Worm (Caenorhabditis elegans) whole organism, mixed stage, embryonic: ENCODE data around the gene enpl-1.

Experiments used
- ceh-83 ChIP-seq: fragments of 200-800 bp; sonication (Bioruptor generic); optimal IDR thresholded peaks from 2 replicates; lab custom pipeline; 2018; ENCODE audit warnings: mild to moderate bottlenecking, missing genetic modification characterization, missing compliant biosample characterization
- elt-3 ChIP-seq: fragments of 150-350 bp; optimal IDR thresholded peaks from 2 replicates; lab custom pipeline; 2014; ENCODE audit warnings: missing biosample characterization, missing genetic modification characterization
- hlh-1 ChIP-seq: fragments of 150-350 bp; optimal IDR thresholded peaks from 2 replicates; lab custom pipeline; 2014; ENCODE audit warnings: missing biosample characterization, missing genetic modification reagents, missing genetic modification characterization
- lin-13 ChIP-seq: fragments of 150-350 bp; optimal IDR thresholded peaks from 2 replicates; lab custom pipeline; 2014; ENCODE audit warnings: missing biosample characterization, missing genetic modification characterization
- nhr-12 ChIP-seq: fragments of 150-350 bp; optimal IDR thresholded peaks from 2 replicates; lab custom pipeline; 2014; ENCODE audit warnings: missing biosample characterization, missing genetic modification characterization
- nhr-237 ChIP-seq: fragments of 150-350 bp; optimal IDR thresholded peaks from 2 replicates; lab custom pipeline; 2014; ENCODE audit warnings: missing biosample characterization, missing genetic modification characterization
- unc-62 ChIP-seq: fragments of 150-350 bp; optimal IDR thresholded peaks from 2 replicates; lab custom pipeline; 2014; ENCODE audit warnings: missing biosample characterization, missing genetic modification reagents, missing genetic modification characterization
- zip-8 ChIP-seq: fragments of 150-350 bp; optimal IDR thresholded peaks from 2 replicates; lab custom pipeline; 2014; ENCODE audit warnings: missing biosample characterization, missing genetic modification characterization
- ztf-11 ChIP-seq: fragments of 150-350 bp; optimal IDR thresholded peaks from 2 replicates; lab custom pipeline; 2014; ENCODE audit warnings: missing biosample characterization, missing genetic modification characterization

DNA sequence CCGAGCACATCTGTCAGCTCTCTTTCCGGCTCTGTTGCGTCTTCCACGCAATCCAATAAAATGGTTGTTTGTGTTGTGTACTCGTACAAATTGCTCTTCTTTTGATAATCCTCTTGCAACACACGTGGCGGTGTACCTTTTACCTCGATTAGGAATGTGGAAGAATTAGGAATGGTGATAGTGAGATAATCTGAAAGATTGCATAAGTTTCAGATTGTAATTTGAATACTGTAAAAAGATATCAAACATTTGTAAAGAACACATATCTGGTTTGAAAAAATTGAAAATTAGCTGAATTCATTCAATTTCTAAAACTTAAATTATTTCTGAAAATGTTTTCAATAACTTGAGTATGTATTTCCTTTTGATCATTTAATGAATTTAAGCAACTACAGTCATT lies 45.7 kb downstream of the enpl-1 start, which contains the start of gene C08F8.6:
- TF ChIP-seq elt-3 (no peak), ceh-83 (GFP tag; lab: Kevin White, UChicago) (no peak), nhr-237 (tag; lab: Kevin White, UChicago) (no peak), lin-13 (no peak), hlh-1 (tag; lab: Kevin White, UChicago) (no peak), unc-62 (no peak), zip-8 (no peak), nhr-12 (tag; lab: Kevin White, UChicago) (no peak), ztf-11 (no peak)
